Worm (Caenorhabditis elegans): ENCODE data around the gene unc-33.

Gene unc-33

DNA sequence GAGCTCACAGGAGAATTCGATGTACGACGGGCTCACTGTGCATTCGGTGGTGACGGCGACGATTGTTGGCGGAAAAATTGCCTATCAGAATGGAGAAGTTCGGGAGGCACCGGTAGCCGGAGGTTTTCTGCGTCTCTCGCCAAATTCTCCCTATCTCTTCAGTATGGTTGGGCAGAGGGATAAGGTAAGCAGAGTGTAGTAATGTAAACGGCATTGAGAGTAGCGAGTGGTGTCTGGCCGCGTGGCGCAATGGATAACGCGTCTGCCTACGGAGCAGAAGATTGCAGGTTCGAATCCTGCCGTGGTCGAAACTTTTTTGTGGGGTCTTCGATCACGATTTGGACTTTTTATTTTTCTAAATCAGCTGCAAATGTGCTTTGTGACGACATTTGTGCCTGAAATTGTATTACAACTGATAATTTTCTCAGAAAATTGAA, 7.9 kb downstream of the unc-33 start (continued):
- peak; percentile 59 for TF ChIP-seq unc-130 (tag; optimal IDR thresholded peaks at IDR 0.05)
- TF ChIP-seq isw-1 (GFP tag; IDR thresholded peaks at IDR 0.05), result no peak
- TF ChIP-seq nhr-77 (tag; optimal IDR thresholded peaks at IDR 0.05), result peak; percentile 4
- TF ChIP-seq lir-3 (tag; optimal IDR thresholded peaks at IDR 0.05; ENCODE audit: poor library complexity), result no peak
- peak; percentile 50 for TF ChIP-seq dsc-1 (tag; optimal IDR thresholded peaks at IDR 0.05)
- no peak for TF ChIP-seq sup-37 (GFP tag; optimal IDR thresholded peaks at IDR 0.05)
- TF ChIP-seq ces-1 (GFP tag; optimal IDR thresholded peaks at IDR 0.05), result no peak
- peak; percentile 16 for TF ChIP-seq lin-13 (GFP tag; optimal IDR thresholded peaks at IDR 0.05)
- peak; percentile 30 for TF ChIP-seq irx-1 (tag; optimal IDR thresholded peaks at IDR 0.05)
- TF ChIP-seq lin-14 (GFP tag; optimal IDR thresholded peaks at IDR 0.05), result no peak
- TF ChIP-seq alr-1 (tag; optimal IDR thresholded peaks at IDR 0.05; ENCODE audit: borderline replicate concordance), result no peak
- TF ChIP-seq vab-15 (tag; optimal IDR thresholded peaks at IDR 0.05), result no peak
- no peak for TF ChIP-seq nhr-12 (tag; optimal IDR thresholded peaks at IDR 0.05)
- peak in 1 of 2 experiments; percentile 54 for TF ChIP-seq mdl-1 (tag; optimal IDR thresholded peaks at IDR 0.05)
- peak; percentile 53 for TF ChIP-seq mep-1 (tag; optimal IDR thresholded peaks at IDR 0.05)
- no peak for TF ChIP-seq ceh-90 (tag; optimal IDR thresholded peaks at IDR 0.05)
- TF ChIP-seq F16B12.6 (tag; optimal IDR thresholded peaks at IDR 0.05), result no peak
- TF ChIP-seq hlh-17 (GFP tag; optimal IDR thresholded peaks at IDR 0.05; ENCODE audit: borderline replicate concordance), result no peak
- TF ChIP-seq aha-1 (tag; optimal IDR thresholded peaks at IDR 0.05), result no peak
- no peak for TF ChIP-seq ceh-63 (GFP tag; optimal IDR thresholded peaks at IDR 0.05)
- TF ChIP-seq xbp-1 (tag; optimal IDR thresholded peaks at IDR 0.05), result peak; percentile 38
- TF ChIP-seq pqm-1 (tag; optimal IDR thresholded peaks at IDR 0.05), result no peak
- TF ChIP-seq jun-1 (tag; optimal IDR thresholded peaks at IDR 0.05), result peak; percentile 23
- peak; percentile 81 for TF ChIP-seq nhr-47 (tag; optimal IDR thresholded peaks at IDR 0.05)
- no peak for TF ChIP-seq blmp-1 (tag; optimal IDR thresholded peaks at IDR 0.05)
- no peak for TF ChIP-seq ceh-88 (GFP tag; IDR thresholded peaks at IDR 0.05)
- no peak for TF ChIP-seq fkh-10 (GFP tag; optimal IDR thresholded peaks at IDR 0.05)
- no peak for TF ChIP-seq nhr-11 (tag; optimal IDR thresholded peaks at IDR 0.05)
- TF ChIP-seq pax-3 (tag; optimal IDR thresholded peaks at IDR 0.05), result no peak
- TF ChIP-seq ceh-8 (GFP tag; optimal IDR thresholded peaks at IDR 0.05), result peak; percentile 41
- no peak for TF ChIP-seq ztf-11 (tag; optimal IDR thresholded peaks at IDR 0.05)
- peak; percentile 33 for TF ChIP-seq C16A3.4 (tag; optimal IDR thresholded peaks at IDR 0.05)
- TF ChIP-seq C04F5.9 (tag; optimal IDR thresholded peaks at IDR 0.05), result no peak
- no peak for TF ChIP-seq nhr-84 (tag; optimal IDR thresholded peaks at IDR 0.05)
- TF ChIP-seq sox-4 (tag; optimal IDR thresholded peaks at IDR 0.05), result no peak
- TF ChIP-seq fkh-8 (tag; optimal IDR thresholded peaks at IDR 0.05), result peak; percentile 64
- TF ChIP-seq efl-1 (optimal IDR thresholded peaks at IDR 0.05), result peak; percentile 32 to 49
- TF ChIP-seq efl-1 (GFP tag; optimal IDR thresholded peaks at IDR 0.05 in 1 of 2), result peak; percentile 37 to 92
- TF ChIP-seq nhr-20 (tag; optimal IDR thresholded peaks at IDR 0.05), result peak; percentile 61
- no peak for TF ChIP-seq hpl-2 (GFP tag; optimal IDR thresholded peaks at IDR 0.05)

DNA sequence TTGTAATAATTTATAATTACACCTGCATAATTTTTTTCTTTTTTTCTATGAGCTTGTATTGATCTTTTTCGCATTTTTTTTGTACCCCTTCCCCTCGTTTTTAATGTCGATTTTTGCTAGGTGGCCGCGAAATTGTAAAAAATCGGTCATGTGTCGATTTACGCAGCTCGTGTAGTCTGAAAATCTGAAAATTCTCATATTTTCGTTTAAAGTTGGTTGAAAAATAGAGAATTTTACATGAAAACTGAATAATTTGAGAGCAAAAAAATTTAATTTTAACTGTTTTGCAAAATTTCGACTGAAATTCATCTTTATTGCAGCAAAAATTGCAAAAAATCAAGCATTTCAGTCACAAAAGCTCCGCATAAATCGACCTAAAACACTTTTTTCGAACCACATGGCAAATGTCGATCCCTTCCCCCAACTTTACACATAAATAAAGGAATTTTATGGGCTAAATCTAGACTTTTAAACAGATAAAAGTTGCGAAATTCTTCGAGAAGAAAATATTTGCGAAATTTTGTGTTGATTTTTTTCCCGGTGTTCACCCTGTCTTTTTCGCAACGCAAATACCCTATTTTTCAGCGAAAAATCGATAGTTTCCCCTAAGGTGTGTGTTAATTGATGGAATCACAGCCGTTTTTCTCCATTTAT, 9.6 kb downstream of the unc-33 start:
- TF ChIP-seq efl-1 (optimal IDR thresholded peaks at IDR 0.05) (no peak), efl-1 (GFP tag; optimal IDR thresholded peaks at IDR 0.05 in 1 of 2) (peak in 1 of 2 experiments; percentile 73), dsc-1 (tag; optimal IDR thresholded peaks at IDR 0.05) (peak; percentile 0), ces-1 (GFP tag; optimal IDR thresholded peaks at IDR 0.05) (no peak), pag-3 (tag; optimal IDR thresholded peaks at IDR 0.05; ENCODE audit: borderline replicate concordance, insufficient read depth) (no peak), skn-1 (tag; optimal IDR thresholded peaks at IDR 0.05) (peak; percentile 13)

Data from whole organism, L1 larva.